Worm (Caenorhabditis elegans) whole organism, young adult: Measurements from ENCODE around the gene T10G3.3.

ENCODE experiments used
- B0261.1 ChIP-seq: sonication (generic microtip); optimal IDR thresholded peaks from 2 replicates; lab custom pipeline; 2016; ENCODE audit warnings: mild to moderate bottlenecking, missing genetic modification characterization, moderate library complexity, missing compliant biosample characterization
- B0336.3 ChIP-seq: fragments of 200-800 bp; sonication (Bioruptor generic); IDR thresholded peaks from 2 replicates; pipeline ENCODE4 v1.3.6; 2022; ENCODE audit warnings: missing genetic modification characterization, missing compliant biosample characterization
- C06A6.2 ChIP-seq: fragments of 200-800 bp; sonication (Bioruptor generic); conservative IDR thresholded peaks from 2 replicates; pipeline ENCODE4 v1.3.6; 2022; ENCODE audit warnings: missing genetic modification characterization, missing compliant biosample characterization
- C17E4.6 ChIP-seq: fragments of 200-800 bp; sonication (Bioruptor generic); IDR thresholded peaks from 2 replicates; pipeline ENCODE4 v1.3.6; 2022; ENCODE audit warnings: missing genetic modification reagents, missing genetic modification characterization, missing compliant biosample characterization
- D2030.7 ChIP-seq: fragments of 200-800 bp; sonication (Bioruptor generic); IDR thresholded peaks from 2 replicates; pipeline ENCODE4 v1.3.6; 2022; ENCODE audit warnings: missing genetic modification reagents, missing genetic modification characterization, missing compliant biosample characterization
- F23B12.7 ChIP-seq: sonication (generic microtip); optimal IDR thresholded peaks from 2 replicates; lab custom pipeline; 2017; ENCODE audit warnings: missing genetic modification characterization, mild to moderate bottlenecking, missing compliant biosample characterization, antibody characterized with exemption, moderate library complexity; ENCODE audit not compliant: insufficient read depth
- F39B2.1 ChIP-seq: fragments of 200-800 bp; sonication (Bioruptor generic); IDR thresholded peaks from 2 replicates; pipeline ENCODE4 v1.3.6; 2022; ENCODE audit warnings: missing genetic modification reagents, missing genetic modification characterization, missing compliant biosample characterization
- F55B11.4 ChIP-seq: sonication (generic microtip); optimal IDR thresholded peaks from 2 replicates; lab custom pipeline; 2016; ENCODE audit warnings: missing compliant biosample characterization, missing genetic modification characterization, borderline replicate concordance; ENCODE audit not compliant: insufficient read depth
- Y53G8AR.9 ChIP-seq: fragments of 200-800 bp; sonication (Bioruptor generic); conservative IDR thresholded peaks from 2 replicates; pipeline ENCODE4 v1.3.6; 2022; ENCODE audit warnings: missing genetic modification reagents, missing genetic modification characterization, missing compliant biosample characterization
- Y67H2A.10 ChIP-seq: fragments of 200-800 bp; sonication (Bioruptor generic); conservative IDR thresholded peaks from 2 replicates; pipeline ENCODE4 v1.3.6; 2022; ENCODE audit warnings: missing genetic modification reagents, missing genetic modification characterization, missing compliant biosample characterization
- ZK185.1 ChIP-seq: sonication (generic microtip); optimal IDR thresholded peaks from 2 replicates; lab custom pipeline; 2016; ENCODE audit warnings: mild to moderate bottlenecking, missing genetic modification characterization, missing compliant biosample characterization; ENCODE audit not compliant: poor library complexity, severe bottlenecking
- akir-1 ChIP-seq: fragments of 200-800 bp; sonication (Bioruptor generic); optimal IDR thresholded peaks from 2 replicates; lab custom pipeline; 2018; ENCODE audit warnings: mild to moderate bottlenecking, missing genetic modification characterization, moderate library complexity, missing compliant biosample characterization
- atf-7 ChIP-seq: sonication (generic microtip); optimal IDR thresholded peaks from 2 replicates; lab custom pipeline; 2017; ENCODE audit warnings: mild to moderate bottlenecking, missing genetic modification characterization, missing compliant biosample characterization
- attf-3 ChIP-seq: fragments of 200-800 bp; sonication (Bioruptor generic); conservative IDR thresholded peaks from 2 replicates; pipeline ENCODE4 v1.3.6; 2022; ENCODE audit warnings: missing genetic modification reagents, missing genetic modification characterization, missing compliant biosample characterization
- attf-6 ChIP-seq: fragments of 200-800 bp; sonication (Bioruptor generic); IDR thresholded peaks from 2 replicates; pipeline ENCODE4 v1.3.6; 2022; ENCODE audit warnings: missing genetic modification reagents, missing genetic modification characterization, missing compliant biosample characterization
- bed-2 ChIP-seq: fragments of 200-800 bp; sonication (Bioruptor generic); IDR thresholded peaks from 2 replicates; pipeline ENCODE4 v1.3.6; 2022; ENCODE audit warnings: missing genetic modification reagents, missing genetic modification characterization, missing compliant biosample characterization
- ccch-3 ChIP-seq: fragments of 200-800 bp; sonication (Bioruptor generic); optimal IDR thresholded peaks from 2 replicates; lab custom pipeline; 2018; ENCODE audit warnings: mild to moderate bottlenecking, missing genetic modification characterization, missing compliant biosample characterization
- cebp-1 ChIP-seq, 2 experiments: fragments of 200-800 bp in 1 of 2; sonication (Bioruptor generic) in 1 of 2; sonication (generic microtip) in 1 of 2; IDR thresholded peaks in 1 of 2; optimal IDR thresholded peaks in 1 of 2; 2 replicates each; pipeline versions ENCODE4 v1.3.6 to Lab custom; 2017 to 2022; ENCODE audit warnings: missing compliant biosample characterization in 2 of 2, missing genetic modification characterization in 2 of 2, mild to moderate bottlenecking in 1 of 2, missing genetic modification reagents in 1 of 2, moderate library complexity in 1 of 2
- cebp-2 ChIP-seq: fragments of 200-800 bp; sonication (Bioruptor generic); IDR thresholded peaks from 2 replicates; pipeline ENCODE4 v1.3.6; 2022; ENCODE audit warnings: missing genetic modification characterization, missing compliant biosample characterization
- ceh-100 ChIP-seq: fragments of 200-800 bp; sonication (Bioruptor generic); IDR thresholded peaks from 2 replicates; pipeline ENCODE4 v1.3.6; 2022; ENCODE audit warnings: missing genetic modification reagents, missing genetic modification characterization, missing compliant biosample characterization
- ceh-27 ChIP-seq: fragments of 200-800 bp; sonication (Bioruptor generic); optimal IDR thresholded peaks from 2 replicates; lab custom pipeline; 2018; ENCODE audit warnings: mild to moderate bottlenecking, missing genetic modification characterization, moderate library complexity, missing compliant biosample characterization
- fkh-3 ChIP-seq: sonication (generic microtip); optimal IDR thresholded peaks from 2 replicates; lab custom pipeline; 2016; ENCODE audit warnings: mild to moderate bottlenecking, missing genetic modification characterization, missing compliant biosample characterization
- hmg-1.2 ChIP-seq: fragments of 200-800 bp; sonication (Bioruptor generic); IDR thresholded peaks from 2 replicates; pipeline ENCODE4 v1.3.6; 2022; ENCODE audit warnings: missing genetic modification reagents, missing genetic modification characterization, missing compliant biosample characterization
- hrde-1 ChIP-seq: sonication (generic microtip); optimal IDR thresholded peaks from 2 replicates; lab custom pipeline; 2016; ENCODE audit warnings: missing genetic modification characterization, mild to moderate bottlenecking, missing compliant biosample characterization, moderate library complexity, missing genotype, missing genetic modification reagents, borderline replicate concordance
- hsf-1 ChIP-seq: fragments of 200-800 bp; sonication (Bioruptor generic); IDR thresholded peaks from 2 replicates; pipeline ENCODE4 v1.3.6; 2022; ENCODE audit warnings: missing genetic modification reagents, missing genetic modification characterization, missing compliant biosample characterization
- let-526 ChIP-seq: fragments of 200-800 bp; sonication (Bioruptor generic); IDR thresholded peaks from 2 replicates; pipeline ENCODE4 v1.3.6; 2022; ENCODE audit warnings: missing genetic modification reagents, missing genetic modification characterization, missing compliant biosample characterization
- let-607 ChIP-seq, 2 experiments: fragments of 200-800 bp in 1 of 2; sonication (Bioruptor generic) in 1 of 2; sonication (generic microtip) in 1 of 2; optimal IDR thresholded peaks; 2 replicates each; lab custom pipeline; 2016 to 2018; ENCODE audit warnings: mild to moderate bottlenecking in 2 of 2, missing compliant biosample characterization in 2 of 2, missing genetic modification characterization in 2 of 2, moderate library complexity in 2 of 2, missing genotype in 1 of 2
- lin-40 ChIP-seq: sonication (generic microtip); optimal IDR thresholded peaks from 2 replicates; lab custom pipeline; 2016; ENCODE audit warnings: missing genetic modification characterization, mild to moderate bottlenecking, missing compliant biosample characterization, missing genotype, missing genetic modification reagents
- lin-54 ChIP-seq: fragments of 200-800 bp; sonication (Bioruptor generic); optimal IDR thresholded peaks from 2 replicates; lab custom pipeline; 2018; ENCODE audit warnings: mild to moderate bottlenecking, missing genetic modification characterization, missing compliant biosample characterization
- madf-10 ChIP-seq: sonication (generic microtip); optimal IDR thresholded peaks from 2 replicates; lab custom pipeline; 2016; ENCODE audit warnings: mild to moderate bottlenecking, missing genetic modification characterization, missing compliant biosample characterization
- madf-6 ChIP-seq: fragments of 200-800 bp; sonication (Bioruptor generic); IDR thresholded peaks from 2 replicates; pipeline ENCODE4 v1.3.6; 2022; ENCODE audit warnings: missing genetic modification reagents, missing genetic modification characterization, missing compliant biosample characterization
- madf-8 ChIP-seq: fragments of 200-800 bp; sonication (Bioruptor generic); conservative IDR thresholded peaks from 2 replicates; pipeline ENCODE4 v1.3.6; 2022; ENCODE audit warnings: missing genetic modification reagents, missing genetic modification characterization, missing compliant biosample characterization
- mxl-1 ChIP-seq: sonication (generic microtip); optimal IDR thresholded peaks from 2 replicates; lab custom pipeline; 2016; ENCODE audit warnings: missing genetic modification characterization, missing compliant biosample characterization
- nfya-1 ChIP-seq: sonication (generic microtip); optimal IDR thresholded peaks from 2 replicates; lab custom pipeline; 2017; ENCODE audit warnings: antibody characterized with exemption, missing compliant biosample characterization, missing genetic modification characterization, borderline replicate concordance; ENCODE audit not compliant: insufficient read depth
- nhr-27 ChIP-seq: fragments of 200-800 bp; sonication (Bioruptor generic); optimal IDR thresholded peaks from 2 replicates; lab custom pipeline; 2018; ENCODE audit warnings: mild to moderate bottlenecking, missing genetic modification characterization, moderate library complexity, missing compliant biosample characterization
- nhr-80 ChIP-seq: sonication (generic microtip); optimal IDR thresholded peaks from 2 replicates; lab custom pipeline; 2016; ENCODE audit warnings: missing genetic modification characterization, missing compliant biosample characterization
- rcor-1 ChIP-seq: fragments of 200-800 bp; sonication (Bioruptor generic); IDR thresholded peaks from 2 replicates; pipeline ENCODE4 v1.3.6; 2022; ENCODE audit warnings: missing genetic modification reagents, missing genetic modification characterization, missing compliant biosample characterization
- rec-8 ChIP-seq, 2 experiments: sonication (generic microtip); optimal IDR thresholded peaks; 2 replicates each; lab custom pipeline; 2016; ENCODE audit warnings: mild to moderate bottlenecking in 2 of 2, missing genetic modification characterization in 2 of 2, missing genetic modification reagents in 2 of 2, missing genotype in 2 of 2, missing biosample characterization in 1 of 2, missing compliant biosample characterization in 1 of 2, moderate library complexity in 1 of 2
- rpc-1 ChIP-seq, 2 experiments: fragments of 150-350 bp in 1 of 2; sonication (generic microtip) in 1 of 2; optimal IDR thresholded peaks; 2 replicates each; lab custom pipeline; 2014 to 2018; ENCODE audit warnings: missing biosample characterization in 1 of 2, missing genetic modification characterization in 1 of 2, missing genetic modification reagents in 1 of 2, missing genotype in 1 of 2
- sdz-38 ChIP-seq: sonication (generic microtip); optimal IDR thresholded peaks from 2 replicates; lab custom pipeline; 2016; ENCODE audit warnings: missing genotype, missing genetic modification characterization, missing compliant biosample characterization
- snpc-1.3 ChIP-seq: sonication (generic microtip); optimal IDR thresholded peaks from 2 replicates; lab custom pipeline; 2017; ENCODE audit warnings: missing genetic modification characterization, mild to moderate bottlenecking, missing compliant biosample characterization, antibody characterized with exemption, moderate library complexity, missing genotype, missing genetic modification reagents; ENCODE audit not compliant: insufficient read depth
- tlf-1 ChIP-seq: fragments of 200-800 bp; sonication (Bioruptor generic); optimal IDR thresholded peaks from 2 replicates; lab custom pipeline; 2018; ENCODE audit warnings: mild to moderate bottlenecking, missing genetic modification characterization, missing compliant biosample characterization
- xnd-1 ChIP-seq: sonication (generic microtip); optimal IDR thresholded peaks from 2 replicates; lab custom pipeline; 2016; ENCODE audit warnings: missing genotype, missing genetic modification reagents, missing genetic modification characterization, missing compliant biosample characterization
- zfh-2 ChIP-seq: fragments of 200-800 bp; sonication (Bioruptor generic); conservative IDR thresholded peaks from 2 replicates; pipeline ENCODE4 v1.3.6; 2022; ENCODE audit warnings: missing genetic modification reagents, missing genetic modification characterization, missing compliant biosample characterization
- ztf-22 ChIP-seq: fragments of 200-800 bp; sonication (Bioruptor generic); optimal IDR thresholded peaks from 2 replicates; lab custom pipeline; 2018; ENCODE audit warnings: mild to moderate bottlenecking, missing genetic modification characterization, moderate library complexity, missing compliant biosample characterization
- ztf-3 ChIP-seq: fragments of 200-800 bp; sonication (Bioruptor generic); optimal IDR thresholded peaks from 2 replicates; lab custom pipeline; 2018; ENCODE audit warnings: mild to moderate bottlenecking, missing genetic modification characterization, missing compliant biosample characterization

Gene T10G3.3

DNA sequence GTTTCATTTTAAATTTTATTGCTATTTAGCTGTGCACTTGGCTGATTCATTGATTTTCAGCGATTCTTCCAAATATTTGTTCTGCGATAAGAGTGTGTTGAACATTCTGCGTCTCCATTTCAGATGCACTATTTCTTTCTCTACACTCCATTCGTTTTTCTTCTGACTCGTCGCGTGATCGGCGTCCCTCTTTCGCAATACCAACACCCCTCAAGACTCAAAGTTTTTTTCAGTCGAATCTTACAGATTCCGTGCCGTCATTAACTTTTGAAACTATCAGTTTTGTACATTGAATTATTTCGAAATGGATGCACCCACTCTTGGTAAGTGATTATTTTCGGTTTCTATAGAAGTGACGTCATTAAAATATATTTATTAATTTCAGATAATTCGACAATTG, 27.0 kb downstream of the T10G3.3 start, which contains the start of gene frm-10 (continued):
- TF ChIP-seq hmg-1.2 (GFP tag; lab: Robert Waterston, UW), result peak; percentile 93
- TF ChIP-seq F39B2.1 (GFP tag; lab: Robert Waterston, UW), result no peak
- no peak for TF ChIP-seq B0261.1
- TF ChIP-seq Y67H2A.10 (GFP tag; lab: Robert Waterston, UW), result no peak
- 0 out of 2 replicates have a peak, but pooled peaks have one; percentile 36 for TF ChIP-seq rcor-1 (GFP tag; lab: Robert Waterston, UW)
- no peak for TF ChIP-seq C17E4.6 (GFP tag; lab: Robert Waterston, UW)
- TF ChIP-seq tlf-1, result no peak
- no peak for TF ChIP-seq madf-8
- TF ChIP-seq xnd-1 (tag; lab: Kevin White, UChicago), result no peak
- TF ChIP-seq F23B12.7 (tag; lab: Kevin White, UChicago), result no peak
- peak; percentile 74 for TF ChIP-seq madf-10 (tag; lab: Kevin White, UChicago)
- TF ChIP-seq Y53G8AR.9, result no peak
- no peak for TF ChIP-seq D2030.7 (GFP tag; lab: Robert Waterston, UW)
- no peak for TF ChIP-seq ztf-3 (GFP tag; lab: Kevin White, UChicago)
- TF ChIP-seq bed-2, result no peak
- no peak for TF ChIP-seq fkh-3 (tag; lab: Kevin White, UChicago)
- peak; percentile 78; the same call in 1 of the 2 replicates for TF ChIP-seq B0336.3 (GFP tag; lab: Robert Waterston, UW)
- no peak for TF ChIP-seq akir-1 (GFP tag; lab: Kevin White, UChicago)
- TF ChIP-seq hsf-1, result no peak
- no peak for TF ChIP-seq let-526 (GFP tag; lab: Robert Waterston, UW)
- TF ChIP-seq nfya-1, result no peak
- no peak for TF ChIP-seq lin-54 (GFP tag; lab: Kevin White, UChicago)
- peak; percentile 69 for TF ChIP-seq lin-40 (tag; lab: Kevin White, UChicago)
- peak; percentile 94 for TF ChIP-seq nhr-80
- TF ChIP-seq snpc-1.3 (tag; lab: Kevin White, UChicago), result no peak
- peak; percentile 54 for TF ChIP-seq ZK185.1
- peak; percentile 21 for TF ChIP-seq ceh-27
- TF ChIP-seq cebp-2, result no peak
- TF ChIP-seq madf-6 (GFP tag; lab: Robert Waterston, UW), result no peak
- no peak for TF ChIP-seq rec-8 (tag; optimal IDR thresholded peaks at IDR 0.05; lab: Kevin White, UChicago)
- TF ChIP-seq C06A6.2 (GFP tag; lab: Robert Waterston, UW), result peak; percentile 51; the same call in 1 of the 2 replicates
- no peak for TF ChIP-seq ztf-22
- no peak for TF ChIP-seq ccch-3 (GFP tag; lab: Kevin White, UChicago)
- TF ChIP-seq let-607 (tag; optimal IDR thresholded peaks at IDR 0.05; lab: Kevin White, UChicago), result peak; percentile 40 to 79
- TF ChIP-seq zfh-2 (GFP tag; lab: Robert Waterston, UW), result no peak
- no peak for TF ChIP-seq attf-6 (GFP tag; lab: Robert Waterston, UW)
- TF ChIP-seq ceh-100 (GFP tag; lab: Robert Waterston, UW), result no peak
- TF ChIP-seq attf-3, result 0 out of 2 replicates have a peak, but pooled peaks have one; percentile 34
- TF ChIP-seq rpc-1 (optimal IDR thresholded peaks at IDR 0.05; lab: Kevin White, UChicago), result no peak
- TF ChIP-seq rpc-1 (tag; optimal IDR thresholded peaks at IDR 0.05; lab: Kevin White, UChicago), result no peak
- no peak for TF ChIP-seq sdz-38 (tag; lab: Kevin White, UChicago)
- TF ChIP-seq F55B11.4 (tag; lab: Kevin White, UChicago), result no peak
- TF ChIP-seq cebp-1 (GFP tag; IDR thresholded peaks at IDR 0.05; lab: Robert Waterston, UW), result peak; percentile 99
- peak; percentile 100 for TF ChIP-seq cebp-1 (tag; optimal IDR thresholded peaks at IDR 0.05; lab: Kevin White, UChicago)
- TF ChIP-seq atf-7 (tag; lab: Kevin White, UChicago), result peak; percentile 84
- TF ChIP-seq mxl-1 (tag; lab: Kevin White, UChicago), result no peak
- no peak for TF ChIP-seq hrde-1 (tag; lab: Kevin White, UChicago)
- TF ChIP-seq nhr-27, result no peak
